Worm (Caenorhabditis elegans) whole organism, L4/young adult: ENCODE data around the gene F09B12.3.

Source experiments
- dao-5 ChIP-seq: sonication (generic microtip); optimal IDR thresholded peaks from 2 replicates; lab custom pipeline; 2016; ENCODE audit warnings: missing genotype, missing genetic modification characterization, moderate library complexity, missing compliant biosample characterization
- him-1 ChIP-seq: sonication (generic microtip); optimal IDR thresholded peaks from 2 replicates; lab custom pipeline; 2016; ENCODE audit warnings: missing genotype, missing genetic modification reagents, missing genetic modification characterization, missing compliant biosample characterization

DNA sequence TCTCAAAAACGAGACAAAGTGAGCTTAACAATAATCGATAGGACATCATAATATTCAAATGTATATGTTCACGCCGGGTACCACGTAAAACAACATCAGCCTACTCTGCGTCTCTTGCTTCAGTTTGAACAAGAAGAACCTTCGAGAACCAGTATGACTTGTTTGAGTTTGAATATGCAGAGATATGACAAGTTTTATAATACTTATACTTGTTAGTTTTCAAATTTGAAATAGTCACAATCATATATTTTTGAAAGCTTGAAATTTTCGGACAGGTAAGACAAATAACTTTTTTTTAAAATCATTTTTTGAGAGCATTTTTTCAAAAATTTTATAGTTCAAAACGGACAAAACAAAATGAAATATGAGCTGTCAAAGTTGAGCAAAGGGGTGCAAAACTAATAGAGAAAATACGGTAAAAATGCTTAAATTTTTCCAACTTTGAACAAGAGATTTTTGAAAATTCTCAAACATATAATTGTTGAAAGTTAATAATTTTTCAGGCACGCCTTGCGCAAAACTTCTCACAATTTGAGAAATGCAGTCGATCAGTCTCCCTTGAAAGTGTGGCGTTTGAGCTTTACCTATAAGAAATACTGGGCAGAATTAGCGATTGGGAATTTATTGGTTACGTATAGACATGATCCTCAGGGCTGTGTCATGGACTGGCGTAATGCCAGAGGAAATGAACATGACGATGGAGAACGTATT is 44.4 kb downstream of the F09B12.3 start, which contains the start of gene H03G16.1:
- TF ChIP-seq dao-5 (tag; lab: Kevin White, UChicago) (no peak), him-1 (tag; lab: Kevin White, UChicago) (no peak)
